Fruit fly (Drosophila melanogaster) whole organism, wandering third instar larva: ENCODE results near the gene Unr.

Experiments
- Abd-B ChIP-seq: fragments of >200 bp; optimal IDR thresholded peaks from 2 replicates; lab custom pipeline; 2017; ENCODE audit warnings: missing biosample characterization, missing genetic modification characterization
- CG32264 ChIP-seq: fragments of 200-800 bp; sonication (Bioruptor generic); optimal IDR thresholded peaks from 2 replicates; lab custom pipeline; 2016; ENCODE audit warnings: missing biosample characterization, missing genetic modification characterization
- CG9705 ChIP-seq: fragments of 200-800 bp; sonication (Bioruptor generic); optimal IDR thresholded peaks from 2 replicates; lab custom pipeline; 2018; ENCODE audit warnings: missing biosample characterization, mild to moderate bottlenecking, missing genetic modification characterization
- CrebA ChIP-seq: fragments of 200-800 bp; sonication (Bioruptor generic); optimal IDR thresholded peaks from 2 replicates; lab custom pipeline; 2016; ENCODE audit warnings: missing biosample characterization, mild to moderate bottlenecking, missing genetic modification characterization, borderline replicate concordance
- Dfd ChIP-seq: fragments of >200 bp; optimal IDR thresholded peaks from 2 replicates; lab custom pipeline; 2017; ENCODE audit warnings: missing biosample characterization, missing genetic modification characterization
- Dif ChIP-seq: fragments of 200-275, 200-300 bp; sonication (Bioruptor generic); optimal IDR thresholded peaks from 2 replicates; lab custom pipeline; 2018; ENCODE audit warnings: missing biosample characterization, missing genetic modification characterization; ENCODE audit not compliant: partially characterized antibody
- GATAd ChIP-seq: sonication (Bioruptor generic); optimal IDR thresholded peaks from 2 replicates; lab custom pipeline; 2016; ENCODE audit warnings: missing biosample characterization, missing genetic modification characterization
- HLH106 ChIP-seq: fragments of 200-800 bp; optimal IDR thresholded peaks from 3 replicates; lab custom pipeline; 2019; ENCODE audit warnings: missing biosample characterization, mild to moderate bottlenecking, missing genetic modification characterization, moderate library complexity
- Hr78 ChIP-seq: fragments of >200 bp; optimal IDR thresholded peaks from 2 replicates; lab custom pipeline; 2017; ENCODE audit warnings: missing biosample characterization, missing genetic modification characterization
- Hr83 ChIP-seq: fragments of 200-300 bp; sonication (Bioruptor generic); optimal IDR thresholded peaks from 2 replicates; lab custom pipeline; 2016; ENCODE audit warnings: missing biosample characterization, mild to moderate bottlenecking, missing genetic modification characterization, moderate library complexity; ENCODE audit not compliant: poor library complexity, severe bottlenecking
- Mio ChIP-seq: sonication (Bioruptor generic); optimal IDR thresholded peaks from 2 replicates; lab custom pipeline; 2016; ENCODE audit warnings: missing biosample characterization, missing genetic modification characterization
- Myc ChIP-seq: fragments of >200 bp; optimal IDR thresholded peaks from 2 replicates; lab custom pipeline; 2017
- N ChIP-seq: fragments of >200 bp; optimal IDR thresholded peaks from 2 replicates; lab custom pipeline; 2018; ENCODE audit warnings: missing biosample characterization, missing external identifiers, missing genetic modification characterization
- OdsH ChIP-seq: fragments of 200-800 bp; sonication (Bioruptor generic); optimal IDR thresholded peaks from 2 replicates; lab custom pipeline; 2016; ENCODE audit warnings: missing biosample characterization, mild to moderate bottlenecking, missing genetic modification characterization
- Rel ChIP-seq, 2 experiments: fragments of 200-800 bp; sonication (Bioruptor generic) in 1 of 2; optimal IDR thresholded peaks; 2 replicates in 1 of 2; 3 replicates in 1 of 2; lab custom pipeline; 2016 to 2019; ENCODE audit warnings: mild to moderate bottlenecking in 2 of 2, missing biosample characterization in 2 of 2, missing genetic modification characterization in 2 of 2, moderate library complexity in 1 of 2
- Sp1 ChIP-seq: fragments of 200-800 bp; sonication (Bioruptor generic); optimal IDR thresholded peaks from 3 replicates; lab custom pipeline; 2019; ENCODE audit warnings: missing biosample characterization, mild to moderate bottlenecking, missing genetic modification characterization, moderate library complexity
- br ChIP-seq: fragments of 200-800 bp; sonication (Bioruptor generic); optimal IDR thresholded peaks from 2 replicates; lab custom pipeline; 2016; ENCODE audit warnings: missing biosample characterization, missing genetic modification characterization
- dmrt93B ChIP-seq: fragments of 200-800 bp; sonication (Bioruptor generic); optimal IDR thresholded peaks from 2 replicates; lab custom pipeline; 2018; ENCODE audit warnings: missing biosample characterization, mild to moderate bottlenecking, missing genetic modification characterization
- dsf ChIP-seq: sonication (Bioruptor generic); optimal IDR thresholded peaks from 2 replicates; lab custom pipeline; 2016; ENCODE audit warnings: missing biosample characterization, missing genetic modification characterization, borderline replicate concordance
- ey ChIP-seq: fragments of 200-800 bp; sonication (Bioruptor generic); optimal IDR thresholded peaks from 2 replicates; lab custom pipeline; 2016; ENCODE audit warnings: missing biosample characterization, missing genetic modification characterization
- foxo ChIP-seq, 2 experiments: fragments of 200-800 bp; sonication (Bioruptor generic); optimal IDR thresholded peaks; 2 replicates in 1 of 2; 3 replicates in 1 of 2; lab custom pipeline; 2016 to 2017; ENCODE audit warnings: missing biosample characterization in 2 of 2, missing genetic modification characterization in 2 of 2
- fru ChIP-seq: fragments of 200-800 bp; sonication (Bioruptor generic); optimal IDR thresholded peaks from 3 replicates; lab custom pipeline; 2016; ENCODE audit warnings: missing biosample characterization, mild to moderate bottlenecking, missing genetic modification characterization
- h ChIP-seq: fragments of 200-800 bp; sonication (Bioruptor generic); optimal IDR thresholded peaks from 3 replicates; lab custom pipeline; 2016; ENCODE audit warnings: missing biosample characterization, mild to moderate bottlenecking, missing genetic modification characterization
- jim ChIP-seq: fragments of 175-275, 200-325 bp; sonication (Bioruptor generic); optimal IDR thresholded peaks from 2 replicates; lab custom pipeline; 2016; ENCODE audit warnings: missing biosample characterization, mild to moderate bottlenecking, missing genetic modification characterization
- lola ChIP-seq: fragments of >200 bp; optimal IDR thresholded peaks from 2 replicates; lab custom pipeline; 2017; ENCODE audit warnings: missing biosample characterization, missing genetic modification characterization
- psq ChIP-seq: fragments of 200-800 bp; sonication (Bioruptor generic); optimal IDR thresholded peaks from 3 replicates; lab custom pipeline; 2017; ENCODE audit warnings: missing biosample characterization, mild to moderate bottlenecking, missing genetic modification characterization, moderate library complexity
- rgr ChIP-seq: fragments of 200-800 bp; sonication (Bioruptor generic); optimal IDR thresholded peaks from 3 replicates; lab custom pipeline; 2016; ENCODE audit warnings: missing biosample characterization, mild to moderate bottlenecking, missing genetic modification characterization
- sage ChIP-seq: fragments of 200-800 bp; sonication (Bioruptor generic); optimal IDR thresholded peaks from 2 replicates; lab custom pipeline; 2016; ENCODE audit warnings: missing biosample characterization, mild to moderate bottlenecking, missing genetic modification characterization
- sv ChIP-seq: fragments of 200-800 bp; sonication (Bioruptor generic); optimal IDR thresholded peaks from 3 replicates; lab custom pipeline; 2016; ENCODE audit warnings: missing biosample characterization, missing genetic modification characterization
- tai ChIP-seq: sonication (Bioruptor generic); optimal IDR thresholded peaks from 2 replicates; lab custom pipeline; 2016; ENCODE audit warnings: missing biosample characterization, missing genetic modification characterization
- woc ChIP-seq: sonication (Bioruptor generic); optimal IDR thresholded peaks from 2 replicates; lab custom pipeline; 2016; ENCODE audit warnings: missing biosample characterization, mild to moderate bottlenecking, missing genetic modification characterization

Unr gene

DNA sequence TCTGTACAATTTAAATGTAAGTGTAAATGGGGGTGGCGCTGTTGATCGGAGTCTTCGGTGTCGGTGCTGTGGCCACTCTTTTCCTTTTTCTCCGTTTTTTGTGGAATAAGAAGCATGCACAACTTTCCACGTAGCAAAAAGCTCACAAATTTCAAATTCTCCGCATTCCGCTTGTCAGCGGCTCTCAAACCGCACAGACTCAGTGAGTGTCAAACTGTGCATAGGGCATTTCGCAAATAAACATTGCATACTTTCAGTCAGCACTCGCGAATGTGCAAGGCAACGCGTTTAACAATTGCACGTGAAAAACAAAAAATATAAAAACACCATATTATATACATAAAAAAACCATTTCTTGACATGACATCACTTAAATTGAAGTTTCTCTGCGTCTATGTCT, 47.2 kb downstream of the Unr start:
- no peak for TF ChIP-seq Mio (GFP tag; lab: Kevin White, UChicago)
- no peak for TF ChIP-seq dsf (GFP tag; lab: Kevin White, UChicago)
- peak; percentile 1 for TF ChIP-seq rgr (GFP tag; lab: Kevin White, UChicago)
- peak; percentile 91 for TF ChIP-seq Myc (lab: Kevin White, UChicago)
- TF ChIP-seq dmrt93B (GFP tag; lab: Kevin White, UChicago): no peak

DNA sequence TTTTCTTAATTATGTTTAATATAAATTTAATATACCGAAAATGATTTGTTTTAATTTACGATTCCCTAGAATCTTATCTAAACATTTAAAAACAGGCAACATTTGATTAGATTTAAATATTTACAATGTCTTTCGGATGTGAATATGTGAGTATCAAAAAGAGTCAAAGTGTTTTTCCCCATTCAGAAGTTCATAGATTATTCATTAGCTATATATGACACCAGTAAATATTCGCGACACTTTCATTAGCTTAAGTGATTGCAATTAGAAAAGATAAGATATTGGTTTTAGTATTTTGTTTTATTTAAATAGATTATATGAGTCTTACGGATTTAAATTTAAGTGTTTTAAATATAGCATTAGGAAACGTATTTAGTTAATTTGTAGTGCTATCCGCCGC, 48.0 kb downstream of the Unr start:
- TF ChIP-seq Hr78 (GFP tag; lab: Kevin White, UChicago): no peak
- no peak for TF ChIP-seq Rel (GFP tag; optimal IDR thresholded peaks at IDR 0.05; lab: Kevin White, UChicago)
- peak; percentile 86 for TF ChIP-seq Rel (tag; optimal IDR thresholded peaks at IDR 0.05; lab: Kevin White, UChicago)

DNA sequence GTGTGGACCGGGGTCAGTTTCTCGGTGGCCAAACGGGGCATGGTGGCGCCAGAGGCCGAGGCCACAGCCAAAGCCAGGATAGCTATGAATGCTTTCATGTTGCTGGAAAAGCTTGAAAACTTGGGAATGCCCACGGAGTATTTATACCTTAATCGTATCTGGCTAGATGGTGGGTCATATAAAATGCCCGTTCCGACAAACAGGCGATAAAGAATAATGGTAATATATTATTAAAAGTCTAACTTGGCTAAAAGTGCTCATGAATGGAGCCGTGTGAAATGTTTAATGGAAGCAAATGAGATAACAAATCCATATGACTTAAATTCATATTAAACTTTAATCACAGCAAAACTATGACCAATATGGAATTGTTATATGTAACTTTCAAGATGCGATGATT, 48.6 kb downstream of the Unr start, which contains the start of gene Jon66Cii:
Gene Jon66Cii, minus strand, starts transcription at position 101 of the 400 bp plus-strand sequence.
- TF ChIP-seq N (GFP tag; lab: Kevin White, UChicago): no peak

DNA sequence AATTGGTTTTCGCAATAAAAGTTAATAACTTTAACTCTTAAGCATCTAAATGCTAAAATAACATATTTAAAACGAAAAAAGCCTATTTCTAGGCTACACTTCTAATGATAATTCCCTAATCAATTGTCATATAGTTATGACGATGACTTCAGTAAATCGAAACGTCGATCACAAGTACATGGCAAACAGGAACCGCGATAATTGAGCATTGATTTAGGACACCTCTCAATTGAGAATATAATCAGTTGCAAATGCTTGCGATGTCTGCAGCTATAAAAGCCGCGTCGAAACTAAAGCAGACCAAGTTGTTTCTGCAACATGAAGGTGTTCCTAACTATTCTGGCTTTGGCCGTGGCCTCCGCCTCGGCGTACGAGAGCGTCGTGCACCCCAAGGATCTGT, 50.9 kb downstream of the Unr start, which contains the start of gene Jon66Ci:
Gene Jon66Ci, plus strand, starts transcription at position 301 of the 400 bp plus-strand sequence.
- no peak for TF ChIP-seq br (GFP tag; lab: Kevin White, UChicago)
- TF ChIP-seq Hr83 (GFP tag; lab: Kevin White, UChicago): no peak
- TF ChIP-seq Mio (GFP tag; lab: Kevin White, UChicago): no peak
- no peak for TF ChIP-seq Rel (GFP tag; optimal IDR thresholded peaks at IDR 0.05; lab: Kevin White, UChicago)
- TF ChIP-seq Rel (tag; optimal IDR thresholded peaks at IDR 0.05; lab: Kevin White, UChicago): no peak
- TF ChIP-seq sage: no peak
- no peak for TF ChIP-seq sv
- TF ChIP-seq Abd-B: no peak
- no peak for TF ChIP-seq Myc (lab: Kevin White, UChicago)
- TF ChIP-seq lola (GFP tag; lab: Kevin White, UChicago): no peak
- no peak for TF ChIP-seq HLH106 (tag; lab: Kevin White, UChicago)
- no peak for TF ChIP-seq Dif
- no peak for TF ChIP-seq Dfd (GFP tag; lab: Kevin White, UChicago)
- no peak for TF ChIP-seq fru (GFP tag; lab: Kevin White, UChicago)
- TF ChIP-seq foxo (GFP tag; optimal IDR thresholded peaks at IDR 0.05; lab: Kevin White, UChicago): no peak
- TF ChIP-seq CrebA (GFP tag; lab: Kevin White, UChicago): no peak
- TF ChIP-seq, all 38 proteins: peak for 0

DNA sequence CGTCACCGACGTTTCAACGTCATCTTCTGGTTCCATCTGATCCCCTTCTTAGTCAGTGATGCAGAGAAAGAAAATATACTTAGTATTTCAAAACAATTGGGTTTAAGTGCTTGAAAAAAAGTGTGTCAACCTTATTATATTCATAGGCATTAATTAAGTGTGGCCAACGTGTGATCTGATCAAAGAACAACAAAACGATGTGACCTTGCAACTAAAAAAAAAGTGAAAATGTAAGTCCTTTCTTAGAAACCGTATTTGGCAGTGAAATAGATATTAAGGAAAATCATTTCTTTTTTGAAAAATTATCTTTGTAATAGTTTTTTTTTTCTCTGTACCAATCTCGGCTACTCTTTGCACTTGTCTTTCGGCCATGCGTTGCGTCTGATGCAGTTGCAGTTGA, 57.1 kb downstream of the Unr start:
- TF ChIP-seq Dif (no peak), fru (GFP tag; lab: Kevin White, UChicago) (peak; percentile 46), br (GFP tag; lab: Kevin White, UChicago) (peak; percentile 35), GATAd (GFP tag; lab: Kevin White, UChicago) (no peak), CG32264 (GFP tag; lab: Kevin White, UChicago) (no peak), dmrt93B (GFP tag; lab: Kevin White, UChicago) (no peak), tai (GFP tag; lab: Kevin White, UChicago) (no peak), Dfd (GFP tag; lab: Kevin White, UChicago) (no peak), HLH106 (tag; lab: Kevin White, UChicago) (peak; percentile 12), OdsH (GFP tag; lab: Kevin White, UChicago) (peak; percentile 12), psq (GFP tag; lab: Kevin White, UChicago) (peak; percentile 49), Abd-B (no peak), h (GFP tag; lab: Kevin White, UChicago) (peak; percentile 55), CG9705 (GFP tag; lab: Kevin White, UChicago) (no peak), ey (GFP tag; lab: Kevin White, UChicago) (peak; percentile 15), woc (peak; percentile 30), sv (no peak), lola (GFP tag; lab: Kevin White, UChicago) (no peak), Sp1 (no peak), foxo (GFP tag; optimal IDR thresholded peaks at IDR 0.05; lab: Kevin White, UChicago) (peak in 1 of 2 experiments; percentile 39), rgr (GFP tag; lab: Kevin White, UChicago) (peak; percentile 4), jim (GFP tag; lab: Kevin White, UChicago) (no peak)
